Worm (Caenorhabditis elegans) whole organism, L3 larva: ENCODE data around the gene F58D12.3.

Experiments used
- R02D3.7 ChIP-seq: fragments of 150-350 bp; optimal IDR thresholded peaks from 2 replicates; lab custom pipeline; 2014; ENCODE audit warnings: missing biosample characterization, missing genetic modification characterization
- ZK546.5 ChIP-seq: sonication (generic microtip); optimal IDR thresholded peaks from 2 replicates; lab custom pipeline; 2017; ENCODE audit warnings: missing biosample characterization, missing genetic modification characterization
- aly-2 ChIP-seq: fragments of 150-350 bp; optimal IDR thresholded peaks from 2 replicates; lab custom pipeline; 2014; ENCODE audit warnings: missing biosample characterization, missing genetic modification characterization
- ceh-16 ChIP-seq: sonication (generic microtip); optimal IDR thresholded peaks from 2 replicates; lab custom pipeline; 2017; ENCODE audit warnings: missing biosample characterization, missing genetic modification characterization
- ceh-28 ChIP-seq: fragments of 150-350 bp; optimal IDR thresholded peaks from 2 replicates; lab custom pipeline; 2014; ENCODE audit warnings: missing biosample characterization, missing genetic modification reagents, missing genetic modification characterization
- ceh-82 ChIP-seq: fragments of 150-350 bp; optimal IDR thresholded peaks from 2 replicates; lab custom pipeline; 2014; ENCODE audit warnings: missing biosample characterization, missing genetic modification characterization
- ceh-9 ChIP-seq: sonication (generic microtip); optimal IDR thresholded peaks from 2 replicates; lab custom pipeline; 2018; ENCODE audit warnings: missing biosample characterization, missing genetic modification characterization
- daf-12 ChIP-seq: fragments of 150-350 bp; optimal IDR thresholded peaks from 2 replicates; lab custom pipeline; 2014; ENCODE audit warnings: missing biosample characterization, missing genetic modification reagents, missing genetic modification characterization
- egl-27 ChIP-seq: sonication (generic microtip); optimal IDR thresholded peaks from 4 replicates; lab custom pipeline; 2017; ENCODE audit warnings: missing biosample characterization, missing genetic modification reagents, missing genetic modification characterization
- egl-5 ChIP-seq: fragments of 150-350 bp; optimal IDR thresholded peaks from 2 replicates; lab custom pipeline; 2017; ENCODE audit warnings: missing biosample characterization, missing genetic modification reagents, missing genetic modification characterization, inconsistent platforms
- elt-1 ChIP-seq: fragments of 150-350 bp; optimal IDR thresholded peaks from 2 replicates; lab custom pipeline; 2014; ENCODE audit warnings: missing biosample characterization, missing genetic modification characterization
- elt-2 ChIP-seq: sonication (generic microtip); optimal IDR thresholded peaks from 2 replicates; lab custom pipeline; 2016; ENCODE audit warnings: missing genetic modification reagents, mild to moderate bottlenecking, missing genetic modification characterization, missing compliant biosample characterization
- elt-3 ChIP-seq, 3 experiments: fragments of 150-350 bp in 1 of 3; sonication (generic microtip) in 2 of 3; optimal IDR thresholded peaks; 2 replicates in 2 of 3; 4 replicates in 1 of 3; lab custom pipeline; 2014 to 2017; ENCODE audit warnings: missing biosample characterization in 3 of 3, missing genetic modification characterization in 3 of 3
- fos-1 ChIP-seq: fragments of 150-350 bp; optimal IDR thresholded peaks from 2 replicates; lab custom pipeline; 2014; ENCODE audit warnings: missing biosample characterization, missing genetic modification characterization
- jun-1 ChIP-seq: fragments of 150-350 bp; optimal IDR thresholded peaks from 2 replicates; lab custom pipeline; 2014; ENCODE audit warnings: missing biosample characterization, missing genetic modification reagents, missing genetic modification characterization
- lsy-12 ChIP-seq: sonication (generic microtip); optimal IDR thresholded peaks from 2 replicates; lab custom pipeline; 2016; ENCODE audit warnings: mild to moderate bottlenecking, missing genetic modification characterization, missing compliant biosample characterization
- mdl-1 ChIP-seq: fragments of 150-350 bp; optimal IDR thresholded peaks from 2 replicates; lab custom pipeline; 2014; ENCODE audit warnings: missing biosample characterization, missing genetic modification characterization
- nfya-1 ChIP-seq: sonication (generic microtip); optimal IDR thresholded peaks from 2 replicates; lab custom pipeline; 2017; ENCODE audit warnings: missing genetic modification characterization, mild to moderate bottlenecking, missing compliant biosample characterization, antibody characterized with exemption, moderate library complexity; ENCODE audit not compliant: insufficient read depth
- nhr-11 ChIP-seq: fragments of 150-350 bp; optimal IDR thresholded peaks from 2 replicates; lab custom pipeline; 2014; ENCODE audit warnings: missing biosample characterization, missing genetic modification characterization
- nhr-23 ChIP-seq: fragments of 150-350 bp; optimal IDR thresholded peaks from 2 replicates; lab custom pipeline; 2014; ENCODE audit warnings: missing biosample characterization, missing genetic modification reagents, missing genetic modification characterization
- nhr-237 ChIP-seq: fragments of 150-350 bp; optimal IDR thresholded peaks from 2 replicates; lab custom pipeline; 2014; ENCODE audit warnings: missing biosample characterization, missing genetic modification characterization
- nhr-25 ChIP-seq: sonication (generic microtip); optimal IDR thresholded peaks from 2 replicates; lab custom pipeline; 2017; ENCODE audit warnings: missing biosample characterization, missing genetic modification characterization
- nhr-43 ChIP-seq: sonication (generic microtip); optimal IDR thresholded peaks from 2 replicates; lab custom pipeline; 2016; ENCODE audit warnings: mild to moderate bottlenecking, missing genetic modification characterization, missing compliant biosample characterization; ENCODE audit not compliant: poor library complexity, severe bottlenecking
- nhr-67 ChIP-seq: fragments of 150-350 bp; optimal IDR thresholded peaks from 2 replicates; lab custom pipeline; 2014; ENCODE audit warnings: missing biosample characterization, missing genetic modification characterization
- nhr-76 ChIP-seq: fragments of 150-350 bp; sonication (generic microtip); optimal IDR thresholded peaks from 5 replicates; lab custom pipeline; 2014; ENCODE audit warnings: missing biosample characterization, missing genetic modification characterization
- nhr-77 ChIP-seq: fragments of 150-350 bp; optimal IDR thresholded peaks from 2 replicates; lab custom pipeline; 2014; ENCODE audit warnings: missing biosample characterization, missing genetic modification characterization
- pha-4 ChIP-seq: fragments of 150-350 bp; optimal IDR thresholded peaks from 2 replicates; lab custom pipeline; 2014; ENCODE audit warnings: missing biosample characterization, missing genetic modification reagents, missing genetic modification characterization
- pqm-1 ChIP-seq: fragments of 150-350 bp; optimal IDR thresholded peaks from 2 replicates; lab custom pipeline; 2017; ENCODE audit warnings: missing biosample characterization, missing genetic modification characterization, inconsistent platforms
- skn-1 ChIP-seq: fragments of 150-350 bp; optimal IDR thresholded peaks from 2 replicates; lab custom pipeline; 2014; ENCODE audit warnings: missing biosample characterization, missing genetic modification characterization
- snpc-4 ChIP-seq: fragments of 150-350 bp; optimal IDR thresholded peaks from 2 replicates; lab custom pipeline; 2014; ENCODE audit warnings: missing biosample characterization, missing genetic modification characterization
- unc-39 ChIP-seq: sonication (generic microtip); optimal IDR thresholded peaks from 4 replicates; lab custom pipeline; 2017; ENCODE audit warnings: missing biosample characterization, missing genetic modification characterization
- zag-1 ChIP-seq: fragments of 150-350 bp; optimal IDR thresholded peaks from 2 replicates; lab custom pipeline; 2014; ENCODE audit warnings: missing biosample characterization, missing genetic modification characterization
- ztf-4 ChIP-seq: fragments of 150-350 bp; optimal IDR thresholded peaks from 2 replicates; lab custom pipeline; 2014; ENCODE audit warnings: missing biosample characterization, missing genetic modification characterization

F58D12.3 gene

ce11 chrV:14093805-14094204, 36.2 kb downstream of the F58D12.3 start, which contains the start of gene D1086.8:
Gene D1086.8 (plus strand): TSS chrV:14094105.
- TF ChIP-seq elt-3 (tag; optimal IDR thresholded peaks at IDR 0.05; lab: Kevin White, UChicago) (no peak), egl-5 (tag; lab: Kevin White, UChicago) (peak; percentile 44), daf-12 (tag; lab: Kevin White, UChicago) (no peak), elt-2 (no peak), ceh-28 (tag; lab: Kevin White, UChicago) (no peak), ceh-9 (tag; lab: Kevin White, UChicago) (no peak), zag-1 (tag; lab: Kevin White, UChicago) (no peak), nhr-11 (tag; lab: Kevin White, UChicago) (no peak), nfya-1 (tag; lab: Kevin White, UChicago) (peak; percentile 8), nhr-43 (tag; lab: Kevin White, UChicago) (no peak)

- TF ChIP-seq nhr-67 (tag; lab: Kevin White, UChicago), result no peak
- TF ChIP-seq nhr-11 (tag; lab: Kevin White, UChicago), result no peak
- TF ChIP-seq nhr-76 (tag; lab: Kevin White, UChicago), result no peak
- no peak for TF ChIP-seq fos-1
- no peak for TF ChIP-seq mdl-1 (tag; lab: Kevin White, UChicago)
- TF ChIP-seq, all 47 proteins: peak for 0
Measured at ce11 chrV:14094546-14094945, 36.9 kb downstream of the F58D12.3 start.

DNA sequence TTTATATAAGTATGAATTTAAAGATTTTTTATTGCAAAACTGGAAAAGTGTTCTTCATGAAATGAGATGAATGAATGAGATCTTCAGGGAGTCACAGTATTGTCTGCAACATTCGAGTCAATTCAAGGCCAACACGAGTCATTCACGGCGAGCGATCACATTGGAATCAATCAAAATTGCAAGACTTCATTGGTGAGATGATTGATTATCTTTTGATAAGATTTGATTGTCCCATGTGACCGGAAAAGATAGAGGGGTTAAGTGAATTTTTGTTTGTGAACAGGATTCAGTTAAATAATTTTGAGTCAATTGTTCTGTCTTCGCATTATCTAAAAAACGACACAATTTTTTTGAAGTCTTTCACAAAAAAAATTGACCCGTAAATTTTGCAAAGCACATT, 37.3 kb downstream of the F58D12.3 start:
- TF ChIP-seq ZK546.5 (tag; lab: Kevin White, UChicago) (no peak), unc-39 (tag; lab: Kevin White, UChicago) (no peak), nhr-25 (peak; percentile 56), lsy-12 (no peak), ceh-28 (tag; lab: Kevin White, UChicago) (no peak), elt-1 (tag; lab: Kevin White, UChicago) (no peak), skn-1 (tag; lab: Kevin White, UChicago) (no peak), ztf-4 (tag; lab: Kevin White, UChicago) (no peak), nhr-23 (tag; lab: Kevin White, UChicago) (peak; percentile 78), elt-3 (tag; optimal IDR thresholded peaks at IDR 0.05; lab: Kevin White, UChicago) (no peak), ceh-16 (tag; lab: Kevin White, UChicago) (no peak), zag-1 (tag; lab: Kevin White, UChicago) (no peak), nhr-77 (tag; lab: Kevin White, UChicago) (no peak), nhr-43 (tag; lab: Kevin White, UChicago) (peak; percentile 32), pqm-1 (tag; lab: Kevin White, UChicago) (no peak), aly-2 (tag; lab: Kevin White, UChicago) (no peak), ceh-82 (tag; lab: Kevin White, UChicago) (no peak), snpc-4 (tag; lab: Kevin White, UChicago) (no peak)

- TF ChIP-seq R02D3.7 (tag; lab: Kevin White, UChicago) (no peak), nhr-76 (tag; lab: Kevin White, UChicago) (no peak), egl-27 (tag; lab: Kevin White, UChicago) (no peak), jun-1 (tag; lab: Kevin White, UChicago) (no peak), nhr-11 (tag; lab: Kevin White, UChicago) (no peak), nhr-77 (tag; lab: Kevin White, UChicago) (no peak), nhr-237 (no peak), pqm-1 (tag; lab: Kevin White, UChicago) (no peak), ztf-4 (tag; lab: Kevin White, UChicago) (no peak), pha-4 (tag; lab: Kevin White, UChicago) (no peak), ceh-16 (tag; lab: Kevin White, UChicago) (no peak), fos-1 (no peak)
Measured at ce11 chrV:14097358-14097757, 39.7 kb downstream of the F58D12.3 start.

DNA sequence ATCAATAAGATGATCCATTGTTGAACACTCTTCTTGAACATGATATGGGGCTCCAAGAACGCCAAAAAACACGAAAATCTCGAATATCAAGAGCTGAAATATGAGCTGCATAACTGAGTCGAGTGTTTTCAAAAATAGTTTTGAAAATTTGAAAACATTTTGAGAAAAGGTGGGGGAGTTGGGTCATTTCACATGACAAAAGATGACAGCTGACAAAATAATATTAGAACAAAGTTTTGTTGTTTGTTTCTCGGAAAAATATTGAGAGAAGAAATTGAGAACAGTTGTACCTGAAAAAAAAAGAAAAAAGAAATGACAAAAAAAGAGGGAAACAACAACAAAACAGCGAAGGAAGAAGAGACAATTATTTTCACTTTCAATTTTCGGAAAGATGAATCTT, 40.9 kb downstream of the F58D12.3 start, which contains the start of the genes D1086.2 and D1086.1:
D1086.2 (minus strand) TSS at position 150 of the 400 bp plus-strand sequence.
D1086.1 (plus strand) TSS at position 340 of the 400 bp plus-strand sequence.
- TF ChIP-seq pqm-1 (tag; lab: Kevin White, UChicago), result no peak
